Fruit fly (Drosophila melanogaster): Measurements from ENCODE around the gene CG10761.

CG10761 gene

dm6 chrX:8122834-8123233 lies 39.8 kb downstream of the CG10761 start:
- no peak for TF ChIP-seq CG17801 (GFP tag; optimal IDR thresholded peaks at IDR 0.05; ENCODE audit: partially characterized antibody)

dm6 chrX:8120939-8121338 lies 41.7 kb downstream of the CG10761 start, which contains the start of gene CG2260:
Gene CG2260 (minus strand): TSS chrX:8121147.
- peak; percentile 19 for TF ChIP-seq CG17801 (GFP tag; optimal IDR thresholded peaks at IDR 0.05; ENCODE audit: partially characterized antibody)

- TF ChIP-seq CG17801 (GFP tag; optimal IDR thresholded peaks at IDR 0.05; ENCODE audit: partially characterized antibody): no peak
These were observed 45.8 kb downstream of the CG10761 start, which contains the start of gene CG1575 for dm6 chrX:8116813-8117212. Gene CG1575 (plus strand): TSS chrX:8117012.

- no peak for TF ChIP-seq CG17801 (GFP tag; optimal IDR thresholded peaks at IDR 0.05; ENCODE audit: partially characterized antibody)
These were observed 46.8 kb downstream of the CG10761 start, which contains the start of gene Gclc for dm6 chrX:8115717-8116311. Gene Gclc (minus strand): TSS chrX:8116147.

- no peak for TF ChIP-seq CG17801 (GFP tag; optimal IDR thresholded peaks at IDR 0.05; ENCODE audit: partially characterized antibody)
These were observed 47.3 kb downstream of the CG10761 start for dm6 chrX:8115343-8115676.

DNA sequence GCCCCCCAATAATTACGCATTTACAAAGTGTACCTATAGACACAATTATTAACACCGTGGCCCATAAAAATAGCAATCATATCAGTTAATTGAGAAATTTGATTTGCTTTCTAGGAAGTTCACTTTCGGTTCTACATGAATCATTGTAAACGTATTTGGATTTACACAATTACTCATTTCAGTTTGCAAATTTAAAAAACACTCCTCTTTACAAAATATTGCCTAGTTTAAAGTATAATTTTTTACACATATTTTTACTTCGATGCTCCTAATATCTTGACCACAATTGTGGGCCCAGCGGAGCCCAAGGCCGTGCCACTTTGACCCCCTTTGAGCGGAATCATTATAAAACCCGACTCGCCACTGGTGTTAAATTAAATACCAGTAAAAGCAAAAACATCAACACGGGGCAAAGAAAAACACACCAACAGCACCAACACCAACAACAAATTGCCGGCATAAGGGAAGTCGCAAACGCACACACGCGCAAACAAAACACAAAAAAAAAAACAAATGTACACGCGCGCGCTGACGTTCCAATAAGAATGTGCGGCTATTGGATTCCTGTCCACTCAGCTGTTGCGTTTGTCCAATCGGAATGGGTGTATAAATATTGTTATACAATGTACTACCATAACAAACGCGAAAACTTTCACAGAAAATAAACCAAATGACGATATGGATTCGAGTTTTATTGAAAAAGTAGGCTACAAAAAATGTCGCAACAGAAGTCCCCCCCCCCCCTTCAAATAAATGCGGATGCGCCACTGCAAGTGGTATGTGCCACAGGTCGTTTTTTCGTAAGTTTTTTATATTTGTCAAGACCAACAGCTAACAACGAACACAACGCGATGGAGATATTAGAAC lies 47.9 kb downstream of the CG10761 start:
- peak; percentile 72 for TF ChIP-seq CG17801 (GFP tag; optimal IDR thresholded peaks at IDR 0.05; ENCODE audit: partially characterized antibody)

- peak; percentile 61 for TF ChIP-seq CG17801 (GFP tag; optimal IDR thresholded peaks at IDR 0.05; ENCODE audit: partially characterized antibody)
These were observed 49.0 kb downstream of the CG10761 start for dm6 chrX:8113386-8114279.

DNA sequence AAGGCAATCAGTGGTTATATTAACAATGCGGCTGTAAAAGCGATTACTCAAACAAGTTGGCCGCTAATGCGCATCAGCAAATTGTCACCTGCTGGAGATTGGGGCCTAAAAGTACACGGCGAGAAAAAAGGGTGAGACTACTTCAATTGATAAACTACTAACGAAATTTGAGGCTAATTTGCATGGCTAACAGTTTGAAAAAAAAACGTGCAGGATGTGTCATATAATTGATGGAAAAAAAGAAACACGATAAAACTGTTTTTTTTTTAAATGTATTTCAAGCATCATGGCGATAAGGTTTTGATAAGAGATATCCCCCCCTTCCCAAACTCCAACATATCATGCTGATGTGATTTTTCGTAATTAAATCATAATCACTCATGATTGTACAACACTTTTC lies 49.9 kb downstream of the CG10761 start:
- no peak for TF ChIP-seq CG17801 (GFP tag; optimal IDR thresholded peaks at IDR 0.05; ENCODE audit: partially characterized antibody)
